Fruit fly (Drosophila melanogaster) whole organism, pupa: ENCODE data around the gene CG18094.

Experiments
- CG13204 ChIP-seq: fragments of 200-800 bp; sonication (Bioruptor generic); optimal IDR thresholded peaks from 2 replicates; lab custom pipeline; 2018; ENCODE audit warnings: missing biosample characterization, mild to moderate bottlenecking, missing genetic modification characterization, moderate library complexity
- CG17806 ChIP-seq: fragments of 200-800 bp; sonication (Bioruptor generic); optimal IDR thresholded peaks from 2 replicates; lab custom pipeline; 2018; ENCODE audit warnings: missing biosample characterization, mild to moderate bottlenecking, missing genetic modification characterization, moderate library complexity
- CG4496 ChIP-seq: fragments of 200-800 bp; sonication (Bioruptor generic); IDR thresholded peaks from 3 replicates; pipeline ENCODE4 v1.3.6; 2022; ENCODE audit warnings: missing biosample characterization, missing genetic modification characterization
- D1 ChIP-seq: fragments of 200-800 bp; sonication (Bioruptor generic); optimal IDR thresholded peaks from 2 replicates; lab custom pipeline; 2018; ENCODE audit warnings: missing biosample characterization, mild to moderate bottlenecking, missing genetic modification characterization, moderate library complexity
- EcR ChIP-seq: fragments of 200-800 bp; sonication (Bioruptor generic); optimal IDR thresholded peaks from 3 replicates; lab custom pipeline; 2019; ENCODE audit warnings: missing biosample characterization, missing genetic modification characterization, mild to moderate bottlenecking, moderate library complexity, missing genetic modification reagents
- Ets98B ChIP-seq: fragments of 200-800 bp; sonication (Bioruptor generic); IDR thresholded peaks from 2 replicates; pipeline ENCODE4 v1.3.6; 2022; ENCODE audit warnings: missing biosample characterization, missing genetic modification characterization
- Pif1A ChIP-seq: fragments of 200-800 bp; sonication (Bioruptor generic); optimal IDR thresholded peaks from 3 replicates; lab custom pipeline; 2016; ENCODE audit warnings: missing biosample characterization, missing genetic modification characterization
- gl ChIP-seq: fragments of 200-800 bp; sonication (Bioruptor generic); optimal IDR thresholded peaks from 2 replicates; lab custom pipeline; 2018; ENCODE audit warnings: missing biosample characterization, mild to moderate bottlenecking, missing genetic modification characterization

DNA sequence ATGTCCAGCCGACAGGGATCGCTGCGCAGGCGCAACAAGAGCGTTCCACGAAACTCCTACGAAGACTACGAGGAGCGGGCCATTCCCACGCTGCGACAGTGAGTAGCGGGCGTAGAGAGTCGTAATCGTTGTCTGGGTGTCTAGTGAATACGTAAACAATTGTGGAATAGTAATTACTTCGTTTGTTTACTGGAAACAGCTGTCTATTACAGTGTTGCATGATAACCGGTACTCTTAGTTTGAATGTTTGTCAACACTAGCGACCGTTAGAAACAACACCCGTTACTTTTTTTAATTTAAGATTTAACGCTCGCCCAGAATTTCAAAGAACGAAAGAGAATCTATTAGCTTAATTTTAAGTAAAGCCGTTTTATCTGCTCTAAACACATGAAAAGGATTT lies 40.0 kb downstream of the CG18094 start, which contains the start of gene CG10165:
- TF ChIP-seq D1 = no peak
- no peak for TF ChIP-seq Pif1A (GFP tag; lab: Kevin White, UChicago)
- no peak for TF ChIP-seq CG4496 (GFP tag; lab: Robert Waterston, UW)
- no peak for TF ChIP-seq gl
- TF ChIP-seq EcR (GFP tag; lab: Kevin White, UChicago) = no peak
- no peak for TF ChIP-seq Ets98B
- no peak for TF ChIP-seq CG17806 (tag; lab: Kevin White, UChicago)
- TF ChIP-seq CG13204 = no peak
